Worm (Caenorhabditis elegans) whole organism, midembryonic: ENCODE results near the gene lys-10.

ENCODE experiments used
- flt-1 ChIP-seq: fragments of 200-800 bp; sonication (Bioruptor generic); IDR thresholded peaks from 2 replicates; pipeline ENCODE4 v1.3.6; 2022; ENCODE audit warnings: missing genetic modification characterization, missing compliant biosample characterization
- klf-2 ChIP-seq: fragments of 200-800 bp; sonication (Bioruptor generic); conservative IDR thresholded peaks from 2 replicates; pipeline ENCODE4 v1.3.6; 2022; ENCODE audit warnings: missing genetic modification reagents, missing genetic modification characterization, missing compliant biosample characterization
- ref-1 ChIP-seq: fragments of 200-800 bp; sonication (Bioruptor generic); conservative IDR thresholded peaks from 2 replicates; pipeline ENCODE4 v1.3.6; 2022; ENCODE audit warnings: missing genetic modification reagents, missing genetic modification characterization, missing compliant biosample characterization
- tab-1 ChIP-seq: fragments of 200-800 bp; sonication (Bioruptor generic); IDR thresholded peaks from 2 replicates; pipeline ENCODE4 v1.3.6; 2022; ENCODE audit warnings: missing genetic modification characterization, missing compliant biosample characterization

ce11 chrIV:8363163-8363562 is 30.5 kb downstream of the lys-10 start, which contains the start of gene D2096.12:
- TF ChIP-seq flt-1 (GFP tag; lab: Robert Waterston, UW) = no peak
- no peak for TF ChIP-seq klf-2 (GFP tag; lab: Robert Waterston, UW)
- no peak for TF ChIP-seq ref-1 (GFP tag; lab: Robert Waterston, UW)
- TF ChIP-seq tab-1 = no peak
